Fruit fly (Drosophila melanogaster) whole organism, pupa: ENCODE results near the gene gudu.

ENCODE experiments used
- CG10348 ChIP-seq: fragments of 200-800 bp; sonication (Bioruptor generic); IDR thresholded peaks from 2 replicates; pipeline ENCODE4 v1.3.6; 2022; ENCODE audit warnings: missing biosample characterization, missing genetic modification characterization
- CG12605 ChIP-seq: fragments of 200-800 bp; sonication (Bioruptor generic); IDR thresholded peaks from 2 replicates; pipeline ENCODE4 v1.3.6; 2022; ENCODE audit warnings: missing biosample characterization, missing genetic modification characterization
- CG13204 ChIP-seq: fragments of 200-800 bp; sonication (Bioruptor generic); optimal IDR thresholded peaks from 2 replicates; lab custom pipeline; 2018; ENCODE audit warnings: missing biosample characterization, mild to moderate bottlenecking, missing genetic modification characterization, moderate library complexity
- CG14655 ChIP-seq: fragments of 200-800 bp; sonication (Bioruptor generic); optimal IDR thresholded peaks from 3 replicates; lab custom pipeline; 2017; ENCODE audit warnings: mild to moderate bottlenecking, missing biosample characterization, missing genetic modification reagents, missing genetic modification characterization
- CG15710 ChIP-seq: fragments of 200-800 bp; sonication (Bioruptor generic); optimal IDR thresholded peaks from 2 replicates; lab custom pipeline; 2018; ENCODE audit warnings: missing biosample characterization, mild to moderate bottlenecking, missing genetic modification characterization, moderate library complexity
- CG17806 ChIP-seq: fragments of 200-800 bp; sonication (Bioruptor generic); optimal IDR thresholded peaks from 2 replicates; lab custom pipeline; 2018; ENCODE audit warnings: missing biosample characterization, mild to moderate bottlenecking, missing genetic modification characterization, moderate library complexity
- CG32121 ChIP-seq: fragments of 200-800 bp; sonication (Bioruptor generic); IDR thresholded peaks from 2 replicates; pipeline ENCODE4 v1.3.6; 2022; ENCODE audit warnings: missing biosample characterization, missing genetic modification characterization
- CG34367 ChIP-seq: fragments of 200-800 bp; sonication (Bioruptor generic); optimal IDR thresholded peaks from 2 replicates; lab custom pipeline; 2018; ENCODE audit warnings: missing biosample characterization, mild to moderate bottlenecking, missing genetic modification characterization
- CG4496 ChIP-seq: fragments of 200-800 bp; sonication (Bioruptor generic); IDR thresholded peaks from 3 replicates; pipeline ENCODE4 v1.3.6; 2022; ENCODE audit warnings: missing biosample characterization, missing genetic modification characterization
- CG8159 ChIP-seq: fragments of 200-800 bp; sonication (Bioruptor generic); optimal IDR thresholded peaks from 3 replicates; lab custom pipeline; 2018; ENCODE audit warnings: missing biosample characterization, mild to moderate bottlenecking, missing genetic modification characterization, moderate library complexity
- CG8301 ChIP-seq: fragments of 200-800 bp; sonication (Bioruptor generic); optimal IDR thresholded peaks from 2 replicates; lab custom pipeline; 2018; ENCODE audit warnings: missing biosample characterization, mild to moderate bottlenecking, missing genetic modification characterization
- CG9948 ChIP-seq: fragments of 200-800 bp; sonication (Bioruptor generic); optimal IDR thresholded peaks from 2 replicates; lab custom pipeline; 2018; ENCODE audit warnings: missing biosample characterization, mild to moderate bottlenecking, missing genetic modification characterization, moderate library complexity
- D1 ChIP-seq: fragments of 200-800 bp; sonication (Bioruptor generic); optimal IDR thresholded peaks from 2 replicates; lab custom pipeline; 2018; ENCODE audit warnings: missing biosample characterization, mild to moderate bottlenecking, missing genetic modification characterization, moderate library complexity
- EcR ChIP-seq: fragments of 200-800 bp; sonication (Bioruptor generic); optimal IDR thresholded peaks from 3 replicates; lab custom pipeline; 2019; ENCODE audit warnings: missing biosample characterization, missing genetic modification characterization, mild to moderate bottlenecking, moderate library complexity, missing genetic modification reagents
- Ets98B ChIP-seq: fragments of 200-800 bp; sonication (Bioruptor generic); IDR thresholded peaks from 2 replicates; pipeline ENCODE4 v1.3.6; 2022; ENCODE audit warnings: missing biosample characterization, missing genetic modification characterization
- Pif1A ChIP-seq: fragments of 200-800 bp; sonication (Bioruptor generic); optimal IDR thresholded peaks from 3 replicates; lab custom pipeline; 2016; ENCODE audit warnings: missing biosample characterization, missing genetic modification characterization
- Pif1B ChIP-seq: fragments of 200-800 bp; sonication (Bioruptor generic); optimal IDR thresholded peaks from 3 replicates; lab custom pipeline; 2016; ENCODE audit warnings: missing biosample characterization, missing genetic modification characterization
- Snoo ChIP-seq: fragments of 200-800 bp; sonication (Bioruptor generic); optimal IDR thresholded peaks from 3 replicates; lab custom pipeline; 2017; ENCODE audit warnings: missing biosample characterization, mild to moderate bottlenecking, missing genetic modification characterization, inconsistent platforms
- fd96Ca ChIP-seq: fragments of 200-800 bp; sonication (Bioruptor generic); IDR thresholded peaks from 3 replicates; pipeline ENCODE4 v1.3.6; 2022; ENCODE audit warnings: missing biosample characterization, missing genetic modification characterization
- gl ChIP-seq: fragments of 200-800 bp; sonication (Bioruptor generic); optimal IDR thresholded peaks from 2 replicates; lab custom pipeline; 2018; ENCODE audit warnings: missing biosample characterization, mild to moderate bottlenecking, missing genetic modification characterization
- rn ChIP-seq: fragments of 200-800 bp; sonication (Bioruptor generic); IDR thresholded peaks from 2 replicates; pipeline ENCODE4 v1.3.6; 2022; ENCODE audit warnings: missing biosample characterization, missing genetic modification characterization

The gudu gene

DNA sequence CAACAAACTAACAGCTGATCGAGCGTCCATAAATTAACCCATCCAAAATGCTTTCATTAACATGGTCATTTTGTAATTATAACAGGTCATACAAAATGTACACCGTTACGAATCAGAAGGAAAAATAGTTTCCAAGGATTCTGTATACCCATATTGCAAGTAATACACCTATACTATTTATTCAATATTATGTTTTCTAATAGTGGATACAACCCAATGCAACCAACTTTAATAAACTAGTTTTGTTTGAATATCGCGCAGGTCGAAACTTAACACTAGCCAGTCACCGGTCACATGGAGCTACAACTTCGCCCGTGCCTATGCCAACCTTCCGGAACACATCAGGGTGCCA, 39.5 kb downstream of the gudu start:
- TF ChIP-seq CG4496 (GFP tag; lab: Robert Waterston, UW) (no peak), CG8159 (tag; lab: Kevin White, UChicago) (no peak), rn (GFP tag; lab: Robert Waterston, UW) (no peak), CG9948 (tag; lab: Kevin White, UChicago) (no peak), CG32121 (GFP tag; lab: Robert Waterston, UW) (no peak), EcR (GFP tag; lab: Kevin White, UChicago) (no peak), CG17806 (tag; lab: Kevin White, UChicago) (no peak), CG10348 (no peak), D1 (no peak), CG8301 (tag; lab: Kevin White, UChicago) (no peak), CG13204 (GFP tag; lab: Kevin White, UChicago) (no peak), CG15710 (tag; lab: Kevin White, UChicago) (no peak), fd96Ca (GFP tag; lab: Robert Waterston, UW) (no peak), Pif1B (GFP tag; lab: Kevin White, UChicago) (no peak), Ets98B (GFP tag; lab: Robert Waterston, UW) (no peak), Pif1A (GFP tag; lab: Kevin White, UChicago) (no peak)

DNA sequence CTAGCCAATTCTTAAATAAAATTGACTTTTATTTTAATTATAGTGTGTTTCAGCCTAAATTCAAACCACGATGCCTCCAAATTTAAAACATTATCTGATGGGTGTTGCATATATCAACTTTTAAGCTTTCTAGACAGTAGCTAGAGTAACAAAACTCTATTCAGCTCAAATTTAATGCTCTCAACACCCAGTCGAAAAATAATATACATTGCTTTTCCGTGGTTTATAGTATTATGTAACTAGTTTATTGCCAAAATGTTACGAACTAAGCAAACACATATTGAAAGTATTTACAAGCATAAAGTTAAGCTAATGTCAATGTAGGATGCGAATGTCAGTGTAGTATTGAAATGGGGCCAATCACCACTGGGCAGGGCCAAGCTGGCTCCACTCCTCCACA, 42.0 kb downstream of the gudu start:
- TF ChIP-seq CG10348 (no peak), Snoo (no peak), EcR (GFP tag; lab: Kevin White, UChicago) (no peak), rn (GFP tag; lab: Robert Waterston, UW) (no peak), CG12605 (GFP tag; lab: Robert Waterston, UW) (no peak), CG32121 (GFP tag; lab: Robert Waterston, UW) (no peak), Ets98B (GFP tag; lab: Robert Waterston, UW) (no peak), CG9948 (tag; lab: Kevin White, UChicago) (no peak), CG14655 (GFP tag; lab: Kevin White, UChicago) (no peak)

DNA sequence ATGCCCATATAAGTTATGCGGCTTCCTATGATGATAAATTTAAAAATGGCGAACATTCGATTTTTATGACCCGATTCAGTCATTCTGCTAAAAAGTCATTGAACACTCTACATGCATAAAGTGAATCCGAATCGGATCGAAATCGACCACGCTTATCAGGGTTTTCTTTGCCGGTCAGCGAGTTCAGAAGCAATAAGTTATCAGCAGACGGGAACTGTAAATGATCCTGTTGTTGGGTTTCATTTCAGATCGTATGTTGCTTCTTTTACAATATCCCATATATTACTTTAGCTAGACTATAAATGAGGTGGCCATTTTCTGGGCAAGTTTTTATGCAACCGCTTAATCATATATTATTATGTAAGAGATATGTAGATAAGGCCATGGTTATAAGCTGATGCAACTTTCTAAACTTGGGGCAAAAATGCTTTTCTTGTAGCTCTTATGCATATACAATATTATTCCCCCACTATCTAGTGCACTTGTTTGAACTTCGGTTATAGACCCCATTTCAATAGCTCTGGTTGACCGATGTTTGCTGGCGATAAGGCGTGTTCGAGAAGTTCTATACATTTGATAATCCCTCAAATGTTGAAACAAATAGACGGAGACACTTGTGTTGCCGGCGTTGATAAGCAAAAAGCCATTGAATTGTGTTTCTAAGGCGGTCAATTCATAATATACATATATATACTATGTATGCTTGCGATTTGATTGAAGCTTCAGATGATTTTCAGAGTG, 43.7 kb downstream of the gudu start:
- TF ChIP-seq EcR (GFP tag; lab: Kevin White, UChicago) = peak; percentile 53
- no peak for TF ChIP-seq Snoo
- no peak for TF ChIP-seq CG10348
- TF ChIP-seq, all 21 proteins: peak for 1

DNA sequence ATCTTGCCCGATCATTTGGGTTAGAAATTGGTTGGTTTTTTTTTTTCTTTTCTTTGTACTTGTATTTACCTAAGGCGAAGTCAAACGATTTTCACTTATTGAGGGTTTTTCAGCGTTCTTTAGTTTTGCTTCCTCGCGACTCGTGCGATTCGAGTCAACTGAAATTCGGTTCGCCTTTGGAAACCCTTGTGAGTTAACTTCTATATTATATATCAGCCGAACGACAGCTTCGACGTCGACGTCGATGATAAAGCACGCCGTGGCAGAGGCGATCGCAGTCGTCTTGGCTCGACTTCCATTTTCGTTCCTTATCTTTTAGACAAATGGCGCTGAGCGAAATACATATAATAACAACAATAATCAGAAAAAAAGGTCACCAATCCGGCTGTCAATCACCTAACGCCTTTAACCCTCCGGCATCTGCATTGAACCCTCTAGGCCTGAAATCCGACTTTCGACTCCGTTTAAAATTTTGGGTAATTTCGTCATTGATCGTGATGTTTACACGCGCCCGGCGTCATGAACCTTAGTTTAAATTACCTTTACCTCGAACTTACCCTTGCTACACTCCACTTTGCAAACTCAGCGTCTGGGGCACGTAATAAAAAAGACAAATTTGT, 45.1 kb downstream of the gudu start, which contains the start of gene CG5958:
CG5958 (minus strand) TSS at position 180 of the 620 bp plus-strand sequence.
- TF ChIP-seq EcR (GFP tag; lab: Kevin White, UChicago) = peak; percentile 43
- no peak for TF ChIP-seq CG4496 (GFP tag; lab: Robert Waterston, UW)

DNA sequence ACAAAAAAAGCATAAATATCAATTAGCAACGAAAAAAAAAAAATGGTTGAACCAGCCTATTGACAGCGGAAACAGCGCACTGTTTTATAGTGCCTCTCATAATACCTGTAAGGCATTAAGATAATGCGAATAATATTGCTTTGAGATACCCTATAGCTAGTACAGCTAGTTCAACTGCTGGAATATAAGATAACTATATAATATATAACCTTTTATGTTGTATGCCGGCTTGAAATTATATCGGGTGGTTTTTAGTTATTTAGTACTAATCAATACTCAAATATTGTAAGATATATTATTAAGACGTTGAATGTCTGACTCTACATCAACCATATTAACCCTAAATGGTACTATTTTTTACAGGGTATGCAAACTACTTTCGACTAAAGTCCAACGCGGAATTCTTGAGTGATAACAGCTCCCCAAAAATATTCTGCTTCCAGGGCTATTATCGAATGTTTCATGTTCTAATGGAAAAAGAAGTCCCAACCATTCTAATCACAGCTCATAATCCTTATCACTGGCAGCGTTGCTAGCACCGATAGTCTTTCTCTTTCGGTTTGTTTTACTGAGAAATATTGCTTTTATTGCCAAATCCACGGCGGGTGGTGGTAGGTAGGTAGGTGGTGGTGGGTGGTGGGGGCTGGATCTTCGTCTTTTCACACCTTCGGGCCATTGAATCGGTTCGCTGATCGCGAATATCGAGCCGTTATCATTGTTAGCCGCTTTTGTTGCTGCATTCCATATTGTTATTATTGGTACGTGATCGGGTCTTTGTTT, 45.8 kb downstream of the gudu start:
- TF ChIP-seq CG12605 (GFP tag; lab: Robert Waterston, UW) (no peak), CG13204 (GFP tag; lab: Kevin White, UChicago) (no peak), CG14655 (GFP tag; lab: Kevin White, UChicago) (peak; percentile 25), D1 (no peak), CG34367 (peak; percentile 25), CG17806 (tag; lab: Kevin White, UChicago) (no peak), Pif1A (GFP tag; lab: Kevin White, UChicago) (peak; percentile 49), Ets98B (GFP tag; lab: Robert Waterston, UW) (peak; percentile 49), CG32121 (GFP tag; lab: Robert Waterston, UW) (peak; percentile 49; the same call in 1 of the 2 replicates), CG15710 (tag; lab: Kevin White, UChicago) (peak; percentile 38), CG10348 (no peak), CG8159 (tag; lab: Kevin White, UChicago) (no peak), Snoo (no peak), CG9948 (tag; lab: Kevin White, UChicago) (no peak), EcR (GFP tag; lab: Kevin White, UChicago) (no peak), CG4496 (GFP tag; lab: Robert Waterston, UW) (no peak), fd96Ca (GFP tag; lab: Robert Waterston, UW) (no peak)

DNA sequence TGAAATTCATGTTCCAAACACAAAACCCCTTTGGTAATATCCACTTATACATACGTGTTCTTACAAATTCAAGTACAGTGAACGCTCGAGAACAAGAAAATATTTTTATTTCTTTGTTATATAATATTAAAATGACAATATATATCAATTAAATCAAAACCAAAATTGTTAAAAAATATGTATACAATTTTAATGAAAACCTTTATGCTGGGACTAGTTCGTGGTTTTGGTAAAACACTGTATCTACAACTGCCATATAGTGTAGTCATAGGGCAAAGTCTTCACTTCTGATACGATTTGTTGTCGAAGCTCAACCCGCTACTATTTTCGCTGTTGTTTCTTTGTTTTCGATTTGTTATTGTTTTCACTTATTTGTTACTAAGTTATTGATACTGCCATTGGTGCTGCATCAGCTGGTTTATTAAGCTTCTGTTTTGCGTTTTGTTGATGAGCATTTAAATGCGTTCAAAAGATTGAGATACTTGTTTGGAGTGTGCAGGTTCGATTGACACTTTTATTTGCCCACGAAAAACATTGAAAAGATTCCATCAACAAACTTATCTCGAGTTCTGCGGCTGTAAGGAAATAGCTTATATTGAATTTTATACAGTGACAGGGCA, 46.5 kb downstream of the gudu start:
- TF ChIP-seq rn (GFP tag; lab: Robert Waterston, UW) (no peak), CG17806 (tag; lab: Kevin White, UChicago) (peak; percentile 31), CG13204 (GFP tag; lab: Kevin White, UChicago) (no peak), CG34367 (peak; percentile 35), gl (tag; lab: Kevin White, UChicago) (peak; percentile 41), CG8159 (tag; lab: Kevin White, UChicago) (peak; percentile 37), CG15710 (tag; lab: Kevin White, UChicago) (peak; percentile 51), fd96Ca (GFP tag; lab: Robert Waterston, UW) (no peak), EcR (GFP tag; lab: Kevin White, UChicago) (no peak), D1 (no peak), CG10348 (no peak), CG32121 (GFP tag; lab: Robert Waterston, UW) (peak; percentile 47), Ets98B (GFP tag; lab: Robert Waterston, UW) (peak; percentile 26; the same call in 1 of the 2 replicates), CG8301 (tag; lab: Kevin White, UChicago) (peak; percentile 28), CG14655 (GFP tag; lab: Kevin White, UChicago) (peak; percentile 48), CG9948 (tag; lab: Kevin White, UChicago) (no peak), CG4496 (GFP tag; lab: Robert Waterston, UW) (no peak; the same call in 1 of the 3 replicates), Snoo (peak; percentile 27), CG12605 (GFP tag; lab: Robert Waterston, UW) (peak; percentile 57), Pif1B (GFP tag; lab: Kevin White, UChicago) (peak; percentile 13), Pif1A (GFP tag; lab: Kevin White, UChicago) (peak; percentile 22)
- TF ChIP-seq, all 21 proteins: peak for 13
